Fruit fly (Drosophila melanogaster) whole organism, prepupa: ENCODE data around the gene CG10298.

Experiments
- Blimp-1 ChIP-seq: fragments of 200-800 bp; sonication (Bioruptor generic); optimal IDR thresholded peaks from 3 replicates; lab custom pipeline; 2017; ENCODE audit warnings: missing biosample characterization, missing genetic modification characterization, mild to moderate bottlenecking, moderate library complexity, missing genetic modification reagents
- CG10669 ChIP-seq: fragments of 200-800 bp; sonication (Bioruptor generic); optimal IDR thresholded peaks from 3 replicates; lab custom pipeline; 2018; ENCODE audit warnings: missing biosample characterization, mild to moderate bottlenecking, missing genetic modification characterization, moderate library complexity
- CG11294 ChIP-seq: fragments of 200-800 bp; sonication (Bioruptor generic); IDR thresholded peaks from 2 replicates; pipeline ENCODE4 v1.3.6; 2022; ENCODE audit warnings: missing biosample characterization, missing genetic modification characterization
- CG11762 ChIP-seq: fragments of 200-800 bp; sonication (Bioruptor generic); optimal IDR thresholded peaks from 3 replicates; lab custom pipeline; 2016; ENCODE audit warnings: missing biosample characterization, missing genetic modification characterization; ENCODE audit not compliant: insufficient read depth
- CG15336 ChIP-seq: fragments of 200-800 bp; sonication (Bioruptor generic); IDR thresholded peaks from 2 replicates; pipeline ENCODE4 v1.3.6; 2022; ENCODE audit warnings: missing biosample characterization, missing genetic modification characterization
- CG1621 ChIP-seq: fragments of 200-800 bp; sonication (Bioruptor generic); optimal IDR thresholded peaks from 3 replicates; lab custom pipeline; 2018; ENCODE audit warnings: missing biosample characterization, mild to moderate bottlenecking, missing genetic modification characterization
- CG3032 ChIP-seq: fragments of 200-800 bp; optimal IDR thresholded peaks from 2 replicates; lab custom pipeline; 2019; ENCODE audit warnings: missing biosample characterization, mild to moderate bottlenecking, missing genetic modification characterization, moderate library complexity
- CG31627 ChIP-seq: fragments of 200-800 bp; sonication (Bioruptor generic); optimal IDR thresholded peaks from 3 replicates; lab custom pipeline; 2016; ENCODE audit warnings: missing biosample characterization, missing genetic modification characterization
- CG3919 ChIP-seq: fragments of 200-800 bp; sonication (Bioruptor generic); optimal IDR thresholded peaks from 3 replicates; lab custom pipeline; 2016; ENCODE audit warnings: missing biosample characterization, missing genetic modification characterization
- CG4318 ChIP-seq: fragments of 200-800 bp; sonication (Bioruptor generic); optimal IDR thresholded peaks from 3 replicates; lab custom pipeline; 2017; ENCODE audit warnings: missing biosample characterization, mild to moderate bottlenecking, missing genetic modification characterization
- CG6163 ChIP-seq: fragments of 200-800 bp; sonication (Bioruptor generic); IDR thresholded peaks from 3 replicates; pipeline ENCODE4 v1.3.6; 2022; ENCODE audit warnings: missing biosample characterization, missing genetic modification characterization
- CG6276 ChIP-seq: fragments of 200-800 bp; sonication (Bioruptor generic); optimal IDR thresholded peaks from 2 replicates; lab custom pipeline; 2017; ENCODE audit warnings: missing biosample characterization, mild to moderate bottlenecking, missing genetic modification characterization
- CG6792 ChIP-seq: fragments of 200-800 bp; sonication (Bioruptor generic); optimal IDR thresholded peaks from 3 replicates; lab custom pipeline; 2016; ENCODE audit warnings: missing biosample characterization, missing genetic modification characterization
- CG6808 ChIP-seq: fragments of 200-800 bp; sonication (Bioruptor generic); optimal IDR thresholded peaks from 3 replicates; lab custom pipeline; 2017; ENCODE audit warnings: missing biosample characterization, missing genetic modification characterization, mild to moderate bottlenecking, moderate library complexity, missing genetic modification reagents
- CG8632 ChIP-seq: fragments of 200-800 bp; sonication (Bioruptor generic); optimal IDR thresholded peaks from 3 replicates; lab custom pipeline; 2016; ENCODE audit warnings: missing biosample characterization, missing genetic modification characterization
- Eip75B ChIP-seq: fragments of 200-800 bp; sonication (Bioruptor generic); optimal IDR thresholded peaks from 3 replicates; lab custom pipeline; 2016; ENCODE audit warnings: missing biosample characterization, missing genetic modification characterization
- Eip78C ChIP-seq: fragments of 200-800 bp; sonication (Bioruptor generic); peaks from one replicate; lab custom pipeline; 2016; ENCODE audit warnings: missing biosample characterization, missing genetic modification characterization
- Eip93F ChIP-seq: fragments of 200-800 bp; sonication (Bioruptor generic); optimal IDR thresholded peaks from 2 replicates; lab custom pipeline; 2016; ENCODE audit warnings: missing biosample characterization, mild to moderate bottlenecking, missing genetic modification characterization
- Ets96B ChIP-seq: fragments of 200-800 bp; optimal IDR thresholded peaks from 2 replicates; lab custom pipeline; 2019; ENCODE audit warnings: missing biosample characterization, mild to moderate bottlenecking, missing genetic modification characterization, moderate library complexity
- Gug ChIP-seq: fragments of 200-800 bp; sonication (Bioruptor generic); IDR thresholded peaks from 2 replicates; pipeline ENCODE4 v1.3.6; 2022; ENCODE audit warnings: missing biosample characterization, missing genetic modification characterization
- Hr39 ChIP-seq: fragments of 200-800 bp; sonication (Bioruptor generic); optimal IDR thresholded peaks from 2 replicates; lab custom pipeline; 2016; ENCODE audit warnings: missing biosample characterization, missing genetic modification characterization
- Hr4 ChIP-seq: fragments of 200-800 bp; sonication (Bioruptor generic); optimal IDR thresholded peaks from 3 replicates; lab custom pipeline; 2016; ENCODE audit warnings: missing biosample characterization, missing genetic modification characterization
- Met ChIP-seq: fragments of 200-800 bp; sonication (Bioruptor generic); optimal IDR thresholded peaks from 3 replicates; lab custom pipeline; 2016; ENCODE audit warnings: missing biosample characterization, missing genetic modification characterization
- OdsH ChIP-seq: fragments of 200-800 bp; sonication (Bioruptor generic); optimal IDR thresholded peaks from 3 replicates; lab custom pipeline; 2016; ENCODE audit warnings: missing biosample characterization, missing genetic modification characterization
- Smox ChIP-seq: fragments of 200-800 bp; sonication (Bioruptor generic); optimal IDR thresholded peaks from 3 replicates; lab custom pipeline; 2016; ENCODE audit warnings: missing biosample characterization, missing genetic modification characterization
- Sox102F ChIP-seq: fragments of 200-800 bp; sonication (Bioruptor generic); optimal IDR thresholded peaks from 2 replicates; lab custom pipeline; 2016; ENCODE audit warnings: missing biosample characterization, mild to moderate bottlenecking, missing genetic modification characterization
- Sox14 ChIP-seq: fragments of 200-800 bp; sonication (Bioruptor generic); optimal IDR thresholded peaks from 3 replicates; lab custom pipeline; 2016; ENCODE audit warnings: missing biosample characterization, missing genetic modification characterization
- Sox15 ChIP-seq: fragments of 200-800 bp; sonication (Bioruptor generic); optimal IDR thresholded peaks from 3 replicates; lab custom pipeline; 2016; ENCODE audit warnings: missing biosample characterization, missing genetic modification characterization
- acj6 ChIP-seq: fragments of 200-800 bp; sonication (Bioruptor generic); optimal IDR thresholded peaks from 3 replicates; lab custom pipeline; 2016; ENCODE audit warnings: missing biosample characterization, missing genetic modification characterization
- cyc ChIP-seq: fragments of 200-800 bp; sonication (Bioruptor generic); optimal IDR thresholded peaks from 3 replicates; lab custom pipeline; 2016; ENCODE audit warnings: missing biosample characterization, missing genetic modification characterization
- dac ChIP-seq: fragments of 200-800 bp; sonication (Bioruptor generic); optimal IDR thresholded peaks from 2 replicates; lab custom pipeline; 2017; ENCODE audit warnings: missing biosample characterization, mild to moderate bottlenecking, missing genetic modification characterization
- esn ChIP-seq: fragments of 200-800 bp; sonication (Bioruptor generic); optimal IDR thresholded peaks from 2 replicates; lab custom pipeline; 2016; ENCODE audit warnings: missing biosample characterization, mild to moderate bottlenecking, missing genetic modification characterization, moderate library complexity
- fd59A ChIP-seq: fragments of 200-800 bp; sonication (Bioruptor generic); optimal IDR thresholded peaks from 2 replicates; lab custom pipeline; 2017; ENCODE audit warnings: missing biosample characterization, mild to moderate bottlenecking, missing genetic modification characterization, missing genetic modification reagents
- lz ChIP-seq: fragments of 200-800 bp; sonication (Bioruptor generic); optimal IDR thresholded peaks from 3 replicates; lab custom pipeline; 2016; ENCODE audit warnings: missing biosample characterization, missing genetic modification characterization
- net ChIP-seq: fragments of 200-800 bp; sonication (Bioruptor generic); optimal IDR thresholded peaks from 3 replicates; lab custom pipeline; 2016; ENCODE audit warnings: missing biosample characterization, missing genetic modification characterization
- pdm3 ChIP-seq: fragments of 200-800 bp; sonication (Bioruptor generic); optimal IDR thresholded peaks from 3 replicates; lab custom pipeline; 2016; ENCODE audit warnings: missing biosample characterization, missing genetic modification characterization
- spab ChIP-seq: fragments of 200-800 bp; sonication (Bioruptor generic); optimal IDR thresholded peaks from 2 replicates; lab custom pipeline; 2017; ENCODE audit warnings: missing biosample characterization, mild to moderate bottlenecking, missing genetic modification characterization, missing genetic modification reagents
- ss ChIP-seq, 2 experiments: fragments of 200-800 bp; sonication (Bioruptor generic); optimal IDR thresholded peaks; 2 replicates in 1 of 2; 3 replicates in 1 of 2; lab custom pipeline; 2017 to 2018; ENCODE audit warnings: mild to moderate bottlenecking in 2 of 2, missing biosample characterization in 2 of 2, missing genetic modification characterization in 2 of 2, moderate library complexity in 1 of 2
- vri ChIP-seq: fragments of 200-800 bp; sonication (Bioruptor generic); optimal IDR thresholded peaks from 3 replicates; lab custom pipeline; 2016; ENCODE audit warnings: missing biosample characterization, mild to moderate bottlenecking, missing genetic modification characterization

CG10298 gene

dm6 chr3R:6380129-6380528 is 37.3 kb downstream of the CG10298 start, which contains the start of the genes CG1024 and TfIIFalpha:
Gene CG1024, minus strand, starts transcription at chr3R:6380328.
Gene TfIIFalpha, plus strand, starts transcription at chr3R:6380467.
- TF ChIP-seq Hr39 (GFP tag; lab: Kevin White, UChicago) (no peak), cyc (GFP tag; lab: Kevin White, UChicago) (peak; percentile 4), Smox (no peak), Hr4 (GFP tag; lab: Kevin White, UChicago) (no peak), Eip75B (GFP tag; lab: Kevin White, UChicago) (no peak), Gug (GFP tag; lab: Robert Waterston, UW) (no peak), CG6163 (GFP tag; lab: Robert Waterston, UW) (no peak), CG31627 (GFP tag; lab: Kevin White, UChicago) (no peak), OdsH (GFP tag; lab: Kevin White, UChicago) (no peak), esn (peak; percentile 41), fd59A (GFP tag; lab: Kevin White, UChicago) (no peak), spab (no peak), CG3919 (no peak), dac (GFP tag; lab: Kevin White, UChicago) (no peak), Ets96B (tag; lab: Kevin White, UChicago) (no peak), Sox14 (GFP tag; lab: Kevin White, UChicago) (peak; percentile 10), CG3032 (tag; lab: Kevin White, UChicago) (peak; percentile 22), CG15336 (GFP tag; lab: Robert Waterston, UW) (no peak), Eip93F (GFP tag; lab: Kevin White, UChicago) (no peak), acj6 (no peak), CG11294 (GFP tag; lab: Robert Waterston, UW) (no peak)
- TF ChIP-seq, all 60 proteins: peak for 4

DNA sequence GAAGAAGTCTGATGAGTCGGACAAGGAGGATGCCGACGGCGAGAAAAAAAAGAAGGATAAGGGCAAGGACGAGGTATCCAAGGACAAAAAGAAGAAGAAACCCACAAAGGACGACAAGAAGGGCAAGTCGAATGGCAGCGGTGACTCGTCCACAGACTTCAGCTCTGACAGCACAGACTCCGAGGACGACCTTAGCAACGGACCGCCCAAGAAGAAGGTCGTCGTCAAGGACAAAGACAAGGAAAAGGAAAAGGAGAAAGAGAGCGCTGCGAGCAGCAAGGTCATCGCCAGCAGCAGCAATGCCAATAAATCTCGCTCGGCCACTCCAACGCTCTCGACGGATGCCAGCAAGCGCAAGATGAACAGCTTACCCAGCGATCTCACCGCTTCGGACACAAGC is 39.0 kb downstream of the CG10298 start:
- no peak for TF ChIP-seq cyc (GFP tag; lab: Kevin White, UChicago)
- no peak for TF ChIP-seq Sox15 (GFP tag; lab: Kevin White, UChicago)
- TF ChIP-seq Gug (GFP tag; lab: Robert Waterston, UW): no peak
- TF ChIP-seq CG11762 (GFP tag; lab: Kevin White, UChicago): no peak
- no peak for TF ChIP-seq net (GFP tag; lab: Kevin White, UChicago)
- no peak for TF ChIP-seq Blimp-1 (GFP tag; lab: Kevin White, UChicago)
- no peak for TF ChIP-seq Ets96B (tag; lab: Kevin White, UChicago)
- TF ChIP-seq Sox102F: no peak
- TF ChIP-seq CG6808: no peak
- no peak for TF ChIP-seq pdm3
- TF ChIP-seq Met (GFP tag; lab: Kevin White, UChicago): no peak
- TF ChIP-seq CG31627 (GFP tag; lab: Kevin White, UChicago): no peak
- no peak for TF ChIP-seq lz (GFP tag; lab: Kevin White, UChicago)
- TF ChIP-seq CG6276 (GFP tag; lab: Kevin White, UChicago): no peak
- no peak for TF ChIP-seq CG6163 (GFP tag; lab: Robert Waterston, UW)
- no peak for TF ChIP-seq CG8632 (GFP tag; lab: Kevin White, UChicago)
- no peak for TF ChIP-seq CG1621

dm6 chr3R:6382733-6383465 is 40.1 kb downstream of the CG10298 start, which contains the start of gene gzl:
Gene gzl, plus strand, starts transcription at chr3R:6382914.
- TF ChIP-seq Sox14 (GFP tag; lab: Kevin White, UChicago) (peak; percentile 13), ss (GFP tag; optimal IDR thresholded peaks at IDR 0.05; lab: Kevin White, UChicago) (peak in 1 of 2 experiments; percentile 46), esn (peak; percentile 1), CG10669 (GFP tag; lab: Kevin White, UChicago) (no peak)

- TF ChIP-seq cyc (GFP tag; lab: Kevin White, UChicago) (no peak), CG11762 (GFP tag; lab: Kevin White, UChicago) (no peak), Met (GFP tag; lab: Kevin White, UChicago) (no peak), ss (GFP tag; optimal IDR thresholded peaks at IDR 0.05; lab: Kevin White, UChicago) (no peak), CG11294 (GFP tag; lab: Robert Waterston, UW) (no peak), Eip78C (GFP tag; lab: Kevin White, UChicago) (no peak), vri (no peak), CG4318 (no peak), Sox14 (GFP tag; lab: Kevin White, UChicago) (no peak), esn (no peak), CG15336 (GFP tag; lab: Robert Waterston, UW) (no peak), CG6792 (no peak), CG6276 (GFP tag; lab: Kevin White, UChicago) (no peak), dac (GFP tag; lab: Kevin White, UChicago) (no peak), Ets96B (tag; lab: Kevin White, UChicago) (no peak)
These were observed 40.6 kb downstream of the CG10298 start for dm6 chr3R:6383466-6383769.
